Fruit fly (Drosophila melanogaster) whole organism, embryonic: ENCODE measurements around the gene Stt3B.
A peak's percentile ranks its signal among the peaks of the same experiment; 100 is the strongest.

ENCODE experiments used
- Ada2b ChIP-seq: fragments of 200-800 bp; sonication (Bioruptor generic); IDR thresholded peaks from 2 replicates; pipeline ENCODE4 v1.3.6; 2022; ENCODE audit warnings: missing biosample characterization, missing genetic modification characterization
- CG10209 ChIP-seq: fragments of 200-800 bp; sonication (Bioruptor generic); optimal IDR thresholded peaks from 3 replicates; lab custom pipeline; 2017; ENCODE audit warnings: missing biosample characterization, mild to moderate bottlenecking, missing genetic modification characterization, missing genetic modification reagents
- CG10462 ChIP-seq: fragments of 200-800 bp; sonication (Bioruptor generic); optimal IDR thresholded peaks from 2 replicates; lab custom pipeline; 2016; ENCODE audit warnings: missing biosample characterization, missing genetic modification characterization
- CG12391 ChIP-seq: fragments of 200-800 bp; sonication (Bioruptor generic); optimal IDR thresholded peaks from 3 replicates; lab custom pipeline; 2018; ENCODE audit warnings: missing biosample characterization, mild to moderate bottlenecking, missing genetic modification characterization, moderate library complexity
- CG13287 ChIP-seq: fragments of 200-800 bp; sonication (Bioruptor generic); IDR thresholded peaks from 2 replicates; pipeline ENCODE4 v1.3.6; 2022; ENCODE audit warnings: missing biosample characterization, missing genetic modification characterization; ENCODE audit not compliant: partially characterized antibody
- CG17328 ChIP-seq: fragments of 200-800 bp; sonication (Bioruptor generic); IDR thresholded peaks from 2 replicates; pipeline ENCODE4 v1.3.6; 2022; ENCODE audit warnings: missing biosample characterization, missing genetic modification characterization
- CG17359 ChIP-seq: fragments of 200-800 bp; sonication (Bioruptor generic); optimal IDR thresholded peaks from 3 replicates; lab custom pipeline; 2018; ENCODE audit warnings: missing biosample characterization, mild to moderate bottlenecking, missing genetic modification characterization, moderate library complexity
- CG17568 ChIP-seq: fragments of 200-800 bp; sonication (Bioruptor generic); optimal IDR thresholded peaks from 2 replicates; lab custom pipeline; 2018; ENCODE audit warnings: missing biosample characterization, mild to moderate bottlenecking, missing genetic modification characterization, moderate library complexity
- CG18476 ChIP-seq: fragments of 200-800 bp; sonication (Bioruptor generic); optimal IDR thresholded peaks from 2 replicates; lab custom pipeline; 2016; ENCODE audit warnings: missing biosample characterization, mild to moderate bottlenecking, missing genetic modification characterization
- CG18599 ChIP-seq: fragments of 200-800 bp; sonication (Bioruptor generic); optimal IDR thresholded peaks from 3 replicates; lab custom pipeline; 2017; ENCODE audit warnings: missing biosample characterization, missing genetic modification characterization, mild to moderate bottlenecking, moderate library complexity, missing genetic modification reagents
- CG4360 ChIP-seq: fragments of 200-800 bp; sonication (Bioruptor generic); IDR thresholded peaks from 2 replicates; pipeline ENCODE4 v1.3.6; 2022; ENCODE audit warnings: missing biosample characterization, missing genetic modification characterization
- CG4730 ChIP-seq: fragments of 200-800 bp; sonication (Bioruptor generic); IDR thresholded peaks from 2 replicates; pipeline ENCODE4 v1.3.6; 2022; ENCODE audit warnings: missing biosample characterization, missing genetic modification characterization
- CG6272 ChIP-seq: fragments of 200-800 bp; sonication (Bioruptor generic); IDR thresholded peaks from 2 replicates; pipeline ENCODE4 v1.3.6; 2022; ENCODE audit warnings: missing biosample characterization, missing genetic modification characterization
- CG6689 ChIP-seq: fragments of 200-800 bp; sonication (Bioruptor generic); IDR thresholded peaks from 2 replicates; pipeline ENCODE4 v1.3.6; 2022; ENCODE audit warnings: missing biosample characterization, missing genetic modification characterization
- CG8089 ChIP-seq: fragments of 200-800 bp; sonication (Bioruptor generic); optimal IDR thresholded peaks from 3 replicates; lab custom pipeline; 2016; ENCODE audit warnings: missing biosample characterization, missing genetic modification characterization
- CG9932 ChIP-seq: fragments of 200-800 bp; sonication (Bioruptor generic); IDR thresholded peaks from 2 replicates; pipeline ENCODE4 v1.3.6; 2022; ENCODE audit warnings: missing biosample characterization, missing genetic modification characterization
- D19B ChIP-seq: fragments of 200-800 bp; sonication (Bioruptor generic); optimal IDR thresholded peaks from 2 replicates; lab custom pipeline; 2017; ENCODE audit warnings: missing biosample characterization, mild to moderate bottlenecking, missing genetic modification characterization
- E2f1 ChIP-seq: fragments of 200-800 bp; sonication (Bioruptor generic); IDR thresholded peaks from 2 replicates; pipeline ENCODE4 v1.3.6; 2022; ENCODE audit warnings: missing biosample characterization, missing genetic modification characterization
- ERR ChIP-seq: fragments of 200-800 bp; sonication (Bioruptor generic); optimal IDR thresholded peaks from 2 replicates; lab custom pipeline; 2016; ENCODE audit warnings: missing biosample characterization, missing genetic modification characterization
- Ets97D ChIP-seq: fragments of 200-800 bp; sonication (Bioruptor generic); optimal IDR thresholded peaks from 3 replicates; lab custom pipeline; 2016; ENCODE audit warnings: missing biosample characterization, missing genetic modification characterization
- HmgZ ChIP-seq: fragments of 200-800 bp; sonication (Bioruptor generic); optimal IDR thresholded peaks from 2 replicates; lab custom pipeline; 2018; ENCODE audit warnings: missing biosample characterization, mild to moderate bottlenecking, missing genetic modification characterization
- Hmx ChIP-seq: fragments of 200-800 bp; sonication (Bioruptor generic); optimal IDR thresholded peaks from 2 replicates; lab custom pipeline; 2016; ENCODE audit warnings: missing biosample characterization, missing genetic modification characterization
- Jarid2 ChIP-seq: fragments of 200-800 bp; sonication (Bioruptor generic); optimal IDR thresholded peaks from 3 replicates; lab custom pipeline; 2017; ENCODE audit warnings: mild to moderate bottlenecking, missing biosample characterization, missing genetic modification reagents, missing genetic modification characterization
- MESR4 ChIP-seq: fragments of 200-800 bp; sonication (Bioruptor generic); optimal IDR thresholded peaks from 2 replicates; lab custom pipeline; 2018; ENCODE audit warnings: missing biosample characterization, mild to moderate bottlenecking, missing genetic modification characterization, moderate library complexity
- Poxn ChIP-seq: fragments of 200-800 bp; sonication (Bioruptor generic); IDR thresholded peaks from 2 replicates; pipeline ENCODE4 v1.3.6; 2022; ENCODE audit warnings: missing biosample characterization, missing genetic modification characterization
- Sox102F ChIP-seq: fragments of 200-800 bp; sonication (Bioruptor generic); optimal IDR thresholded peaks from 2 replicates; lab custom pipeline; 2018; ENCODE audit warnings: missing biosample characterization, mild to moderate bottlenecking, missing genetic modification characterization, moderate library complexity
- Xrp1 ChIP-seq: fragments of 200-800 bp; sonication (Bioruptor generic); IDR thresholded peaks from 2 replicates; pipeline ENCODE4 v1.3.6; 2022; ENCODE audit warnings: missing biosample characterization, missing genetic modification characterization
- chinmo ChIP-seq: fragments of 200-800 bp; sonication (Bioruptor generic); IDR thresholded peaks from 4 replicates; pipeline ENCODE4 v1.3.6; 2022; ENCODE audit warnings: missing biosample characterization, missing genetic modification characterization; ENCODE audit not compliant: partially characterized antibody
- dan ChIP-seq: fragments of 200-800 bp; sonication (Bioruptor generic); IDR thresholded peaks from 2 replicates; pipeline ENCODE4 v1.3.6; 2022; ENCODE audit warnings: missing biosample characterization, missing genetic modification characterization
- dysf ChIP-seq: fragments of 200-800 bp; sonication (Bioruptor generic); IDR thresholded peaks from 3 replicates; pipeline ENCODE4 v1.3.6; 2022; ENCODE audit warnings: missing biosample characterization, missing genetic modification characterization
- esg ChIP-seq: fragments of 200-800 bp; sonication (Bioruptor generic); conservative IDR thresholded peaks from 2 replicates; pipeline ENCODE4 v1.3.6; 2022; ENCODE audit warnings: missing biosample characterization, missing genetic modification characterization
- exex ChIP-seq: fragments of 200-800 bp; sonication (Bioruptor generic); optimal IDR thresholded peaks from 4 replicates; lab custom pipeline; 2018; ENCODE audit warnings: missing biosample characterization, mild to moderate bottlenecking, missing genetic modification characterization, moderate library complexity
- fd3F ChIP-seq: fragments of 200-800 bp; sonication (Bioruptor generic); optimal IDR thresholded peaks from 2 replicates; lab custom pipeline; 2018; ENCODE audit warnings: missing biosample characterization, mild to moderate bottlenecking, missing genetic modification characterization, moderate library complexity
- gsb-n ChIP-seq: fragments of 200-800 bp; sonication (Bioruptor generic); optimal IDR thresholded peaks from 3 replicates; lab custom pipeline; 2018; ENCODE audit warnings: missing biosample characterization, mild to moderate bottlenecking, missing genetic modification characterization
- h ChIP-seq: fragments of >200 bp; optimal IDR thresholded peaks from 2 replicates; lab custom pipeline; 2017
- hb ChIP-seq: fragments of 200-800 bp; sonication (Bioruptor generic); IDR thresholded peaks from 3 replicates; pipeline ENCODE4 v1.3.6; 2022; ENCODE audit warnings: missing biosample characterization, missing genetic modification characterization; ENCODE audit not compliant: partially characterized antibody
- her ChIP-seq: fragments of 200-800 bp; sonication (Bioruptor generic); optimal IDR thresholded peaks from 2 replicates; lab custom pipeline; 2016; ENCODE audit warnings: missing biosample characterization, missing genetic modification characterization
- mam ChIP-seq: fragments of 200-800 bp; sonication (Bioruptor generic); optimal IDR thresholded peaks from 3 replicates; lab custom pipeline; 2016; ENCODE audit warnings: missing biosample characterization, missing genetic modification characterization
- nerfin-1 ChIP-seq: fragments of 200-800 bp; sonication (Bioruptor generic); optimal IDR thresholded peaks from 3 replicates; lab custom pipeline; 2019; ENCODE audit warnings: missing biosample characterization, mild to moderate bottlenecking, missing genetic modification characterization, moderate library complexity
- pzg ChIP-seq: fragments of 200-800 bp; sonication (Bioruptor generic); optimal IDR thresholded peaks from 3 replicates; lab custom pipeline; 2018; ENCODE audit warnings: missing biosample characterization, mild to moderate bottlenecking, missing genetic modification characterization, moderate library complexity
- ranshi ChIP-seq: fragments of 200-800 bp; sonication (Bioruptor generic); IDR thresholded peaks from 2 replicates; pipeline ENCODE4 v1.3.6; 2022; ENCODE audit warnings: missing biosample characterization, missing genetic modification characterization
- repo ChIP-seq: fragments of 200-800 bp; sonication (Bioruptor generic); optimal IDR thresholded peaks from 2 replicates; lab custom pipeline; 2016; ENCODE audit warnings: missing biosample characterization, missing genetic modification characterization
- sc ChIP-seq, 3 experiments: fragments of >200 bp in 2 of 3; fragments of 200-800 bp in 1 of 3; sonication (Bioruptor generic) in 1 of 3; optimal IDR thresholded peaks; 2 replicates in 2 of 3; 3 replicates in 1 of 3; lab custom pipeline; 2017; ENCODE audit warnings: mild to moderate bottlenecking in 1 of 3, missing biosample characterization in 1 of 3, missing genetic modification characterization in 1 of 3, missing genetic modification reagents in 1 of 3
- schlank ChIP-seq: fragments of 200-800 bp; sonication (Bioruptor generic); optimal IDR thresholded peaks from 2 replicates; lab custom pipeline; 2018; ENCODE audit warnings: missing biosample characterization, mild to moderate bottlenecking, missing genetic modification characterization
- scrt ChIP-seq: fragments of 200-800 bp; sonication (Bioruptor generic); optimal IDR thresholded peaks from 2 replicates; lab custom pipeline; 2018; ENCODE audit warnings: missing biosample characterization, mild to moderate bottlenecking, missing genetic modification characterization, moderate library complexity
- shn ChIP-seq: fragments of 200-800 bp; sonication (Bioruptor generic); optimal IDR thresholded peaks from 3 replicates; lab custom pipeline; 2016; ENCODE audit warnings: missing biosample characterization, missing genetic modification characterization
- stc ChIP-seq: fragments of 200-800 bp; sonication (Bioruptor generic); IDR thresholded peaks from 2 replicates; pipeline ENCODE4 v1.3.6; 2022; ENCODE audit warnings: missing biosample characterization, missing genetic modification characterization
- wor ChIP-seq: fragments of 200-800 bp; sonication (Bioruptor generic); IDR thresholded peaks from 2 replicates; pipeline ENCODE4 v1.3.6; 2022; ENCODE audit warnings: missing biosample characterization, missing genetic modification characterization
- zen ChIP-seq: fragments of 200-800 bp; sonication (Bioruptor generic); optimal IDR thresholded peaks from 3 replicates; lab custom pipeline; 2018; ENCODE audit warnings: missing biosample characterization, mild to moderate bottlenecking, missing genetic modification characterization, moderate library complexity
- zen2 ChIP-seq: fragments of 200-800 bp; sonication (Bioruptor generic); IDR thresholded peaks from 3 replicates; pipeline ENCODE4 v1.3.6; 2022; ENCODE audit warnings: missing biosample characterization, missing genetic modification characterization; ENCODE audit not compliant: partially characterized antibody

Stt3B gene

DNA sequence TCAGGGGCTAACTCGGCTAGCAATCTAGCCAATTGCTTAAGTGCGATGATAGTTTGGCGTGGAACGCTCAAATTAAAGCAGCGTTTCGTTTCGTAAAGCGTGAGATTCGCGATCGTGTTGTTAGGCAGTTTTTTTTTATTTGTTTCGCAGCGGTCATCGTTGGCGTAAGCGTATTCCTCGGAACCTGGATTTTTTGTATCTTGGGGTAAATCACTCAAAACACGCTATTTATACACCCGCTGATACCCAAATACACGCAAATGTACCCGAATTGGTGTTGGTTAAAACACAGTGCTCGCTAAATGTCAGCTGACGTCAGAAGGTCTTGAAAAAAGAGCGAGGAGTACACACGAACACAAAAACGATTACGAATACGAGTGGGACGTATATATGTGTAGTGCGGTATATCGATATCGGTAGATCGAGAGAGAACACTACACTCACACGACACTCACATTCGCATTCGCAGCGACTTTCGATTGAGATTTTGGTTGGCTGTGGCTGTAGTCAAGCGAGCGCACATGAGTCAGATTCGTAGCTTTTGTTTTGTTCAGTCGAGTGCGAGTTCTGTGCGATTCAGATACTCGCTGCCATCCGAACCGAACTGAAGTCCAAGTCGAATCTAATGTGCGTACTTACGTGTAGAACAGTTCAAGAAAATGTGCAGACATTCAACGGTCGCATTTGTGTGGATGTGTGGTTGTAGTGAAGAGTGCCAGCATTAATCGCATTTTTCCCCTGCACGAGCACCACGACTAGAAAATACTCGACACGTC, 19.5 kb downstream of the Stt3B start (continued):
- TF ChIP-seq CG10209 (GFP tag; lab: Kevin White, UChicago), result no peak
- TF ChIP-seq CG17359 (tag; lab: Kevin White, UChicago), result peak; percentile 13
- no peak for TF ChIP-seq esg
- TF ChIP-seq dysf, result no peak
- no peak for TF ChIP-seq mam (GFP tag; lab: Kevin White, UChicago)
- TF ChIP-seq Hmx (GFP tag; lab: Kevin White, UChicago), result no peak
- TF ChIP-seq fd3F (GFP tag; lab: Kevin White, UChicago), result no peak
- no peak for TF ChIP-seq Poxn (GFP tag; lab: Robert Waterston, UW)
- TF ChIP-seq repo (GFP tag; lab: Kevin White, UChicago), result no peak
- TF ChIP-seq CG4730 (GFP tag; lab: Robert Waterston, UW), result no peak
- TF ChIP-seq schlank, result peak; percentile 3
- no peak for TF ChIP-seq CG6272 (GFP tag; lab: Robert Waterston, UW)
- no peak for TF ChIP-seq Ada2b
- no peak for TF ChIP-seq CG17328 (GFP tag; lab: Robert Waterston, UW)
- no peak for TF ChIP-seq chinmo
- no peak for TF ChIP-seq E2f1
- no peak for TF ChIP-seq wor (GFP tag; lab: Robert Waterston, UW)
- no peak for TF ChIP-seq gsb-n (tag; lab: Kevin White, UChicago)
- TF ChIP-seq sc (optimal IDR thresholded peaks at IDR 0.05; lab: Kevin White, UChicago), result no peak
- no peak for TF ChIP-seq sc (GFP tag; optimal IDR thresholded peaks at IDR 0.05; lab: Kevin White, UChicago)
- no peak for TF ChIP-seq CG18476 (GFP tag; lab: Kevin White, UChicago)
- TF ChIP-seq MESR4, result peak; percentile 56
- TF ChIP-seq Jarid2 (GFP tag; lab: Kevin White, UChicago), result peak; percentile 85
- peak; percentile 15 for TF ChIP-seq her
- TF ChIP-seq shn, result no peak
- TF ChIP-seq ranshi (GFP tag; lab: Robert Waterston, UW), result no peak
- TF ChIP-seq h (lab: Kevin White, UChicago), result no peak
- TF ChIP-seq ERR (GFP tag; lab: Kevin White, UChicago), result no peak
- no peak for TF ChIP-seq CG8089 (GFP tag; lab: Kevin White, UChicago)
- no peak for TF ChIP-seq D19B (GFP tag; lab: Kevin White, UChicago)
- no peak for TF ChIP-seq CG6689 (GFP tag; lab: Robert Waterston, UW)
- TF ChIP-seq pzg (GFP tag; lab: Kevin White, UChicago), result peak; percentile 32
- no peak for TF ChIP-seq dan (GFP tag; lab: Robert Waterston, UW)
- TF ChIP-seq hb, result no peak
- peak; percentile 88 for TF ChIP-seq exex (tag; lab: Kevin White, UChicago)
- no peak for TF ChIP-seq CG13287 (GFP tag; lab: Robert Waterston, UW)
- TF ChIP-seq CG17568 (GFP tag; lab: Kevin White, UChicago), result no peak
- TF ChIP-seq CG18599, result no peak
- no peak for TF ChIP-seq stc (GFP tag; lab: Robert Waterston, UW)
- no peak for TF ChIP-seq CG10462 (GFP tag; lab: Kevin White, UChicago)
- TF ChIP-seq zen (tag; lab: Kevin White, UChicago), result no peak
- no peak for TF ChIP-seq Ets97D
- no peak for TF ChIP-seq Xrp1 (GFP tag; lab: Robert Waterston, UW)
- no peak for TF ChIP-seq scrt (GFP tag; lab: Kevin White, UChicago)
- peak; percentile 75 for TF ChIP-seq HmgZ (tag; lab: Kevin White, UChicago)
- TF ChIP-seq CG12391 (tag; lab: Kevin White, UChicago), result no peak
- TF ChIP-seq CG9932, result no peak
- TF ChIP-seq zen2 (GFP tag; lab: Robert Waterston, UW), result no peak
- TF ChIP-seq nerfin-1 (tag; lab: Kevin White, UChicago), result no peak
- TF ChIP-seq CG4360, result no peak
- no peak for TF ChIP-seq Sox102F (GFP tag; lab: Kevin White, UChicago)
